Fruit fly (Drosophila melanogaster) whole organism, embryonic: Measurements from ENCODE around the gene Nup358.
A peak's percentile ranks its signal among the peaks of the same experiment; 100 is the strongest.

Experiments
- ATbp ChIP-seq: fragments of 200-800 bp; sonication (Bioruptor generic); optimal IDR thresholded peaks from 2 replicates; lab custom pipeline; 2017; ENCODE audit warnings: missing biosample characterization, mild to moderate bottlenecking, missing genetic modification characterization, missing genetic modification reagents
- Atf6 ChIP-seq: fragments of 200-800 bp; sonication (Bioruptor generic); IDR thresholded peaks from 2 replicates; pipeline ENCODE4 v1.3.6; 2022; ENCODE audit warnings: missing biosample characterization, missing genetic modification characterization
- B-H2 ChIP-seq: fragments of 200-800 bp; sonication (Bioruptor generic); optimal IDR thresholded peaks from 2 replicates; lab custom pipeline; 2018; ENCODE audit warnings: missing biosample characterization, mild to moderate bottlenecking, missing genetic modification characterization
- CG10267 ChIP-seq: fragments of 200-800 bp; sonication (Bioruptor generic); optimal IDR thresholded peaks from 2 replicates; lab custom pipeline; 2018; ENCODE audit warnings: missing biosample characterization, mild to moderate bottlenecking, missing genetic modification characterization, moderate library complexity
- CG10321 ChIP-seq: fragments of 200-800 bp; sonication (Bioruptor generic); IDR thresholded peaks from 2 replicates; pipeline ENCODE4 v1.3.6; 2022; ENCODE audit warnings: missing biosample characterization, missing genetic modification characterization
- CG10654 ChIP-seq: fragments of 200-800 bp; sonication (Bioruptor generic); optimal IDR thresholded peaks from 2 replicates; lab custom pipeline; 2016; ENCODE audit warnings: missing biosample characterization, missing genetic modification characterization
- CG11093 ChIP-seq: fragments of 200-800 bp; sonication (Bioruptor generic); IDR thresholded peaks from 3 replicates; pipeline ENCODE4 v1.3.6; 2022; ENCODE audit warnings: missing biosample characterization, missing genetic modification characterization
- CG11247 ChIP-seq: fragments of 200-800 bp; sonication (Bioruptor generic); IDR thresholded peaks from 2 replicates; pipeline ENCODE4 v1.3.6; 2022; ENCODE audit warnings: missing biosample characterization, missing genetic modification characterization
- CG11504 ChIP-seq: fragments of 200-800 bp; sonication (Bioruptor generic); optimal IDR thresholded peaks from 3 replicates; lab custom pipeline; 2019; ENCODE audit warnings: missing biosample characterization, mild to moderate bottlenecking, missing genetic modification characterization, moderate library complexity
- CG15696 ChIP-seq: fragments of 200-800 bp; sonication (Bioruptor generic); optimal IDR thresholded peaks from 2 replicates; lab custom pipeline; 2019; ENCODE audit warnings: missing biosample characterization, mild to moderate bottlenecking, missing genetic modification characterization, moderate library complexity
- CG17186 ChIP-seq: fragments of 200-800 bp; sonication (Bioruptor generic); optimal IDR thresholded peaks from 3 replicates; lab custom pipeline; 2017; ENCODE audit warnings: missing biosample characterization, missing genetic modification reagents, missing genetic modification characterization
- CG17912 ChIP-seq: fragments of 200-800 bp; sonication (Bioruptor generic); optimal IDR thresholded peaks from 2 replicates; lab custom pipeline; 2018; ENCODE audit warnings: missing biosample characterization, mild to moderate bottlenecking, missing genetic modification characterization
- CG1792 ChIP-seq: fragments of 200-800 bp; sonication (Bioruptor generic); optimal IDR thresholded peaks from 2 replicates; lab custom pipeline; 2016; ENCODE audit warnings: missing biosample characterization, missing genetic modification characterization
- CG30020 ChIP-seq: fragments of 200-800 bp; optimal IDR thresholded peaks from 2 replicates; lab custom pipeline; 2019; ENCODE audit warnings: missing biosample characterization, mild to moderate bottlenecking, missing genetic modification characterization, moderate library complexity
- CG32532 ChIP-seq: fragments of 200-800 bp; sonication (Bioruptor generic); IDR thresholded peaks from 2 replicates; pipeline ENCODE4 v1.3.6; 2022; ENCODE audit warnings: missing biosample characterization, missing genetic modification characterization
- CG4404 ChIP-seq: fragments of 200-800 bp; sonication (Bioruptor generic); IDR thresholded peaks from 2 replicates; pipeline ENCODE4 v1.3.6; 2022; ENCODE audit warnings: missing biosample characterization, missing genetic modification characterization
- CG6813 ChIP-seq: fragments of 200-800 bp; sonication (Bioruptor generic); optimal IDR thresholded peaks from 2 replicates; lab custom pipeline; 2017; ENCODE audit warnings: missing biosample characterization, missing genetic modification characterization, mild to moderate bottlenecking, moderate library complexity, missing genetic modification reagents
- CG7271 ChIP-seq: fragments of 200-800 bp; sonication (Bioruptor generic); optimal IDR thresholded peaks from 2 replicates; lab custom pipeline; 2018; ENCODE audit warnings: missing biosample characterization, mild to moderate bottlenecking, missing genetic modification characterization, moderate library complexity
- CG7928 ChIP-seq: fragments of 200-800 bp; sonication (Bioruptor generic); optimal IDR thresholded peaks from 2 replicates; lab custom pipeline; 2017; ENCODE audit warnings: missing biosample characterization, mild to moderate bottlenecking, missing genetic modification characterization
- CG8290 ChIP-seq, 3 experiments: fragments of 200-800 bp; sonication (Bioruptor generic); optimal IDR thresholded peaks; 2 replicates each; lab custom pipeline; 2016 to 2019; ENCODE audit warnings: missing biosample characterization in 3 of 3, missing genetic modification characterization in 3 of 3, mild to moderate bottlenecking in 2 of 3, moderate library complexity in 1 of 3
- CG8765 ChIP-seq: fragments of 200-800 bp; sonication (Bioruptor generic); IDR thresholded peaks from 2 replicates; pipeline ENCODE4 v1.3.6; 2022; ENCODE audit warnings: missing biosample characterization, missing genetic modification characterization
- Dad ChIP-seq: fragments of 200-800 bp; sonication (Bioruptor generic); optimal IDR thresholded peaks from 3 replicates; lab custom pipeline; 2016; ENCODE audit warnings: missing biosample characterization, missing genetic modification characterization
- Dek ChIP-seq: fragments of 200-800 bp; sonication (Bioruptor generic); optimal IDR thresholded peaks from 3 replicates; lab custom pipeline; 2019; ENCODE audit warnings: missing biosample characterization, mild to moderate bottlenecking, missing genetic modification characterization, moderate library complexity
- Gsc ChIP-seq: fragments of 200-800 bp; sonication (Bioruptor generic); IDR thresholded peaks from 2 replicates; pipeline ENCODE4 v1.3.6; 2022; ENCODE audit warnings: missing biosample characterization, missing genetic modification characterization
- Gug ChIP-seq: fragments of 200-800 bp; sonication (Bioruptor generic); IDR thresholded peaks from 4 replicates; pipeline ENCODE4 v1.3.6; 2022; ENCODE audit warnings: missing biosample characterization, missing genetic modification characterization
- Hmr ChIP-seq: fragments of 200-800 bp; sonication (Bioruptor generic); optimal IDR thresholded peaks from 3 replicates; lab custom pipeline; 2017; ENCODE audit warnings: mild to moderate bottlenecking, missing biosample characterization, missing genetic modification reagents, missing genetic modification characterization
- Mes4 ChIP-seq: fragments of 200-800 bp; sonication (Bioruptor generic); optimal IDR thresholded peaks from 2 replicates; lab custom pipeline; 2016; ENCODE audit warnings: missing biosample characterization, missing genetic modification characterization
- Scr ChIP-seq: fragments of 200-800 bp; sonication (Bioruptor generic); IDR thresholded peaks from 2 replicates; pipeline ENCODE4 v1.3.6; 2022; ENCODE audit warnings: missing biosample characterization, missing genetic modification characterization; ENCODE audit not compliant: partially characterized antibody
- Six4 ChIP-seq: fragments of 200-800 bp; sonication (Bioruptor generic); optimal IDR thresholded peaks from 2 replicates; lab custom pipeline; 2016; ENCODE audit warnings: missing biosample characterization, missing genetic modification characterization
- Sox102F ChIP-seq: fragments of 200-800 bp; sonication (Bioruptor generic); optimal IDR thresholded peaks from 2 replicates; lab custom pipeline; 2018; ENCODE audit warnings: missing biosample characterization, mild to moderate bottlenecking, missing genetic modification characterization, moderate library complexity
- YL-1 ChIP-seq: fragments of 200-800 bp; sonication (Bioruptor generic); optimal IDR thresholded peaks from 3 replicates; lab custom pipeline; 2017; ENCODE audit warnings: missing biosample characterization, mild to moderate bottlenecking, missing genetic modification characterization
- ase ChIP-seq: fragments of 200-800 bp; sonication (Bioruptor generic); IDR thresholded peaks from 3 replicates; pipeline ENCODE4 v1.3.6; 2022; ENCODE audit warnings: missing biosample characterization, missing genetic modification characterization
- bowl ChIP-seq: fragments of 200-800 bp; sonication (Bioruptor generic); IDR thresholded peaks from 2 replicates; pipeline ENCODE4 v1.3.6; 2022; ENCODE audit warnings: missing biosample characterization, missing genetic modification characterization
- cato ChIP-seq: fragments of 200-800 bp; sonication (Bioruptor generic); optimal IDR thresholded peaks from 2 replicates; lab custom pipeline; 2016; ENCODE audit warnings: missing biosample characterization, missing genetic modification characterization, borderline replicate concordance
- ci ChIP-seq: fragments of 200-800 bp; sonication (Bioruptor generic); IDR thresholded peaks from 3 replicates; pipeline ENCODE4 v1.3.6; 2022; ENCODE audit warnings: missing biosample characterization, missing genetic modification characterization
- dan ChIP-seq: fragments of 200-800 bp; sonication (Bioruptor generic); IDR thresholded peaks from 2 replicates; pipeline ENCODE4 v1.3.6; 2022; ENCODE audit warnings: missing biosample characterization, missing genetic modification characterization
- dimm ChIP-seq: fragments of 200-800 bp; sonication (Bioruptor generic); IDR thresholded peaks from 2 replicates; pipeline ENCODE4 v1.3.6; 2022; ENCODE audit warnings: missing biosample characterization, missing genetic modification characterization
- gcm2 ChIP-seq: fragments of 200-800 bp; sonication (Bioruptor generic); optimal IDR thresholded peaks from 2 replicates; lab custom pipeline; 2016; ENCODE audit warnings: missing biosample characterization, missing genetic modification characterization
- gem ChIP-seq: fragments of 200-800 bp; sonication (Bioruptor generic); optimal IDR thresholded peaks from 2 replicates; lab custom pipeline; 2019; ENCODE audit warnings: missing biosample characterization, mild to moderate bottlenecking, missing genetic modification characterization, moderate library complexity
- jigr1 ChIP-seq: fragments of 200-800 bp; sonication (Bioruptor generic); IDR thresholded peaks from 3 replicates; pipeline ENCODE4 v1.3.6; 2022; ENCODE audit warnings: missing biosample characterization, missing genetic modification characterization
- klu ChIP-seq: fragments of 200-800 bp; sonication (Bioruptor generic); IDR thresholded peaks from 2 replicates; pipeline ENCODE4 v1.3.6; 2022; ENCODE audit warnings: missing biosample characterization, missing genetic modification characterization
- lmd ChIP-seq: fragments of 200-800 bp; sonication (Bioruptor generic); IDR thresholded peaks from 2 replicates; pipeline ENCODE4 v1.3.6; 2022; ENCODE audit warnings: missing biosample characterization, missing genetic modification characterization
- luna ChIP-seq: fragments of 200-800 bp; sonication (Bioruptor generic); optimal IDR thresholded peaks from 2 replicates; lab custom pipeline; 2016; ENCODE audit warnings: missing biosample characterization, missing genetic modification characterization
- pita ChIP-seq: fragments of 200-800 bp; sonication (Bioruptor generic); optimal IDR thresholded peaks from 2 replicates; lab custom pipeline; 2017; ENCODE audit warnings: missing biosample characterization, mild to moderate bottlenecking, missing genetic modification characterization
- psq ChIP-seq: fragments of 200-800 bp; sonication (Bioruptor generic); optimal IDR thresholded peaks from 2 replicates; lab custom pipeline; 2017; ENCODE audit warnings: missing biosample characterization, missing genetic modification characterization
- scrt ChIP-seq: fragments of 200-800 bp; sonication (Bioruptor generic); optimal IDR thresholded peaks from 2 replicates; lab custom pipeline; 2018; ENCODE audit warnings: missing biosample characterization, mild to moderate bottlenecking, missing genetic modification characterization, moderate library complexity
- sim ChIP-seq: fragments of 200-800 bp; sonication (Bioruptor generic); IDR thresholded peaks from 2 replicates; pipeline ENCODE4 v1.3.6; 2022; ENCODE audit warnings: missing biosample characterization, missing genetic modification characterization
- sna ChIP-seq: fragments of 200-800 bp; sonication (Bioruptor generic); IDR thresholded peaks from 2 replicates; pipeline ENCODE4 v1.3.6; 2022; ENCODE audit warnings: missing biosample characterization, missing genetic modification characterization; ENCODE audit not compliant: partially characterized antibody
- stwl ChIP-seq: fragments of 200-800 bp; sonication (Bioruptor generic); optimal IDR thresholded peaks from 3 replicates; lab custom pipeline; 2018; ENCODE audit warnings: missing biosample characterization, mild to moderate bottlenecking, missing genetic modification characterization, moderate library complexity
- tna ChIP-seq: fragments of 200-800 bp; sonication (Bioruptor generic); IDR thresholded peaks from 2 replicates; pipeline ENCODE4 v1.3.6; 2022; ENCODE audit warnings: missing biosample characterization, missing genetic modification characterization; ENCODE audit not compliant: partially characterized antibody
- zfh1 ChIP-seq: fragments of 200-800 bp; sonication (Bioruptor generic); IDR thresholded peaks from 3 replicates; pipeline ENCODE4 v1.3.6; 2022; ENCODE audit warnings: missing biosample characterization, missing genetic modification characterization

Gene Nup358

dm6 chr3R:25221203-25221807, 27.8 kb upstream of the Nup358 start, which contains the start of gene Alg9 (continued):
- TF ChIP-seq CG30020 (tag; lab: Kevin White, UChicago) = peak; percentile 76
- TF ChIP-seq B-H2 = no peak
- no peak for TF ChIP-seq cato (GFP tag; lab: Kevin White, UChicago)
- no peak for TF ChIP-seq scrt (GFP tag; lab: Kevin White, UChicago)
- TF ChIP-seq stwl (tag; lab: Kevin White, UChicago) = peak; percentile 93
- no peak for TF ChIP-seq Sox102F
- no peak for TF ChIP-seq CG8765
- no peak for TF ChIP-seq psq (GFP tag; lab: Kevin White, UChicago)
- TF ChIP-seq Atf6 (GFP tag; lab: Robert Waterston, UW) = no peak
- no peak for TF ChIP-seq gcm2 (GFP tag; lab: Kevin White, UChicago)
- TF ChIP-seq Six4 (GFP tag; lab: Kevin White, UChicago) = peak; percentile 13
- no peak for TF ChIP-seq CG11093 (GFP tag; lab: Robert Waterston, UW)
- no peak for TF ChIP-seq klu
- no peak for TF ChIP-seq CG6813 (GFP tag; lab: Kevin White, UChicago)
- no peak for TF ChIP-seq ase
- TF ChIP-seq CG10321 = no peak
- no peak for TF ChIP-seq bowl (GFP tag; lab: Robert Waterston, UW)
- TF ChIP-seq Mes4 (GFP tag; lab: Kevin White, UChicago) = no peak
- TF ChIP-seq ci (GFP tag; lab: Robert Waterston, UW) = no peak
- TF ChIP-seq CG17186 = peak; percentile 2
- no peak for TF ChIP-seq Hmr (GFP tag; lab: Kevin White, UChicago)
- TF ChIP-seq CG4404 (GFP tag; lab: Robert Waterston, UW) = no peak
- TF ChIP-seq Scr = peak; percentile 88
- TF ChIP-seq CG1792 (GFP tag; lab: Kevin White, UChicago) = no peak
- no peak for TF ChIP-seq CG7271
- no peak for TF ChIP-seq Dek
- TF ChIP-seq CG11504 = no peak
- no peak for TF ChIP-seq luna (GFP tag; lab: Kevin White, UChicago)
- TF ChIP-seq CG10654 (GFP tag; lab: Kevin White, UChicago) = peak; percentile 3
- TF ChIP-seq gem (tag; lab: Kevin White, UChicago) = no peak
- no peak for TF ChIP-seq ATbp (GFP tag; lab: Kevin White, UChicago)
- no peak for TF ChIP-seq CG15696
- no peak for TF ChIP-seq dimm (GFP tag; lab: Robert Waterston, UW)
- TF ChIP-seq CG17912 (GFP tag; lab: Kevin White, UChicago) = no peak
- TF ChIP-seq zfh1 (GFP tag; lab: Robert Waterston, UW) = no peak
- peak; percentile 13 for TF ChIP-seq Dad (GFP tag; lab: Kevin White, UChicago)
- TF ChIP-seq pita (GFP tag; lab: Kevin White, UChicago) = no peak
- TF ChIP-seq lmd = no peak
- no peak for TF ChIP-seq YL-1 (GFP tag; lab: Kevin White, UChicago)
- TF ChIP-seq CG32532 = no peak
- no peak for TF ChIP-seq CG8290 (GFP tag; optimal IDR thresholded peaks at IDR 0.05; lab: Kevin White, UChicago)
- no peak for TF ChIP-seq CG8290 (tag; optimal IDR thresholded peaks at IDR 0.05; lab: Kevin White, UChicago)
- TF ChIP-seq sim (GFP tag; lab: Robert Waterston, UW) = no peak
- TF ChIP-seq sna (GFP tag; lab: Robert Waterston, UW) = peak; percentile 89
- no peak for TF ChIP-seq CG11247 (GFP tag; lab: Robert Waterston, UW)
- TF ChIP-seq dan (GFP tag; lab: Robert Waterston, UW) = no peak
- TF ChIP-seq Gug (GFP tag; lab: Robert Waterston, UW) = peak; percentile 2; the same call in 1 of the 4 replicates
- TF ChIP-seq jigr1 = no peak
- peak; percentile 95 for TF ChIP-seq tna (GFP tag; lab: Robert Waterston, UW)
- TF ChIP-seq Gsc (GFP tag; lab: Robert Waterston, UW) = no peak
- no peak for TF ChIP-seq CG10267
- no peak for TF ChIP-seq CG7928
